Worm (Caenorhabditis elegans) whole organism, L1 larva: ENCODE data around the gene ZK512.10.

Source experiments
- C16A3.4 ChIP-seq: fragments of 150-350 bp; optimal IDR thresholded peaks from 2 replicates; lab custom pipeline; 2014; ENCODE audit warnings: missing biosample characterization, missing genetic modification characterization
- C34B4.2 ChIP-seq: sonication (generic microtip); optimal IDR thresholded peaks from 2 replicates; lab custom pipeline; 2017; ENCODE audit warnings: mild to moderate bottlenecking, missing genetic modification characterization, missing compliant biosample characterization
- F16B12.6 ChIP-seq: fragments of 150-350 bp; optimal IDR thresholded peaks from 2 replicates; lab custom pipeline; 2014; ENCODE audit warnings: missing biosample characterization, missing genetic modification characterization
- ceh-8 ChIP-seq: fragments of 200-800 bp; sonication (Bioruptor generic); optimal IDR thresholded peaks from 2 replicates; lab custom pipeline; 2018; ENCODE audit warnings: mild to moderate bottlenecking, missing genetic modification characterization, moderate library complexity, missing compliant biosample characterization
- dpl-1 ChIP-seq, 3 experiments: fragments of 150-350 bp in 2 of 3; sonication (generic microtip) in 1 of 3; optimal IDR thresholded peaks; 2 replicates each; lab custom pipeline; 2014 to 2017; ENCODE audit warnings: missing biosample characterization in 3 of 3, missing genetic modification characterization in 3 of 3, missing genetic modification reagents in 3 of 3
- dsc-1 ChIP-seq: sonication (generic microtip); optimal IDR thresholded peaks from 2 replicates; lab custom pipeline; 2016; ENCODE audit warnings: mild to moderate bottlenecking, missing genetic modification characterization, missing compliant biosample characterization
- efl-1 ChIP-seq, 4 experiments: fragments of 150-350 bp; optimal IDR thresholded peaks in 3 of 4; peaks in 1 of 4; 1 replicate in 1 of 4; 2 replicates in 3 of 4; lab custom pipeline; 2014; ENCODE audit warnings: missing biosample characterization in 2 of 4, missing genetic modification characterization in 2 of 4, missing genetic modification reagents in 2 of 4
- efl-3 ChIP-seq: fragments of 200-800 bp; sonication (Bioruptor generic); optimal IDR thresholded peaks from 2 replicates; lab custom pipeline; 2018; ENCODE audit warnings: mild to moderate bottlenecking, missing genetic modification characterization, missing compliant biosample characterization
- egl-27 ChIP-seq, 2 experiments: fragments of 150-350 bp in 1 of 2; sonication (generic microtip); optimal IDR thresholded peaks; 3 replicates each; lab custom pipeline; 2017 to 2018; ENCODE audit warnings: missing biosample characterization in 2 of 2, missing genetic modification characterization in 2 of 2, missing genetic modification reagents in 2 of 2
- elt-3 ChIP-seq, 6 experiments: fragments of 150-350 bp in 1 of 6; sonication (generic microtip); optimal IDR thresholded peaks; 2 replicates each; lab custom pipeline; 2017 to 2018; ENCODE audit warnings: missing biosample characterization in 6 of 6, missing genetic modification characterization in 6 of 6, inconsistent platforms in 1 of 6
- ets-5 ChIP-seq: fragments of 200-800 bp; sonication (Bioruptor generic); IDR thresholded peaks from 2 replicates; pipeline ENCODE4 v1.3.6; 2022; ENCODE audit warnings: missing genetic modification characterization, missing compliant biosample characterization
- fkh-10 ChIP-seq: sonication (generic microtip); optimal IDR thresholded peaks from 2 replicates; lab custom pipeline; 2017; ENCODE audit warnings: missing biosample characterization, missing genetic modification reagents, missing genetic modification characterization
- fkh-8 ChIP-seq: sonication (generic microtip); optimal IDR thresholded peaks from 2 replicates; lab custom pipeline; 2016; ENCODE audit warnings: mild to moderate bottlenecking, missing genetic modification characterization, missing compliant biosample characterization
- fos-1 ChIP-seq: fragments of 150-350 bp; optimal IDR thresholded peaks from 2 replicates; lab custom pipeline; 2014; ENCODE audit warnings: missing biosample characterization, missing genetic modification characterization
- grh-1 ChIP-seq: fragments of 200-800 bp; sonication (Bioruptor generic); IDR thresholded peaks from 2 replicates; pipeline ENCODE4 v1.3.6; 2022; ENCODE audit warnings: missing genetic modification reagents, missing genetic modification characterization, missing compliant biosample characterization
- hlh-17 ChIP-seq: fragments of 200-800 bp; sonication (Bioruptor generic); optimal IDR thresholded peaks from 2 replicates; lab custom pipeline; 2018; ENCODE audit warnings: missing genetic modification characterization, mild to moderate bottlenecking, missing compliant biosample characterization, moderate library complexity, borderline replicate concordance
- irx-1 ChIP-seq: sonication (generic microtip); optimal IDR thresholded peaks from 2 replicates; lab custom pipeline; 2016; ENCODE audit warnings: missing genetic modification characterization, missing compliant biosample characterization
- jun-1 ChIP-seq: fragments of 150-350 bp; optimal IDR thresholded peaks from 2 replicates; lab custom pipeline; 2014; ENCODE audit warnings: missing biosample characterization, missing genetic modification reagents, missing genetic modification characterization
- lin-13 ChIP-seq: fragments of 150-350 bp; optimal IDR thresholded peaks from 2 replicates; lab custom pipeline; 2014; ENCODE audit warnings: missing biosample characterization, missing genetic modification reagents, missing genetic modification characterization
- lin-35 ChIP-seq, 2 experiments: fragments of 150-350 bp; optimal IDR thresholded peaks; 2 replicates each; lab custom pipeline; 2014; ENCODE audit warnings: missing biosample characterization in 2 of 2, missing genetic modification characterization in 2 of 2, missing genetic modification reagents in 2 of 2
- lin-39 ChIP-seq: fragments of 150-350 bp; optimal IDR thresholded peaks from 2 replicates; lab custom pipeline; 2014; ENCODE audit warnings: missing biosample characterization, missing genetic modification reagents, missing genetic modification characterization
- lir-3 ChIP-seq: sonication (generic microtip); optimal IDR thresholded peaks from 2 replicates; lab custom pipeline; 2016; ENCODE audit warnings: mild to moderate bottlenecking, missing genetic modification characterization, moderate library complexity, missing compliant biosample characterization; ENCODE audit not compliant: poor library complexity
- lsy-2 ChIP-seq, 2 experiments: fragments of 150-350 bp; optimal IDR thresholded peaks; 2 replicates each; lab custom pipeline; 2014; ENCODE audit warnings: missing biosample characterization in 2 of 2, missing genetic modification characterization in 2 of 2
- mep-1 ChIP-seq: fragments of 150-350 bp; optimal IDR thresholded peaks from 2 replicates; lab custom pipeline; 2014; ENCODE audit warnings: missing biosample characterization, missing genetic modification characterization
- nhr-12 ChIP-seq: sonication (generic microtip); optimal IDR thresholded peaks from 2 replicates; lab custom pipeline; 2017; ENCODE audit warnings: missing biosample characterization, missing genetic modification characterization
- nhr-19 ChIP-seq: fragments of 200-800 bp; sonication (Bioruptor generic); conservative IDR thresholded peaks from 2 replicates; pipeline ENCODE4 v1.3.6; 2022; ENCODE audit warnings: missing genetic modification characterization, missing compliant biosample characterization
- nhr-237 ChIP-seq: fragments of 150-350 bp; optimal IDR thresholded peaks from 2 replicates; lab custom pipeline; 2014; ENCODE audit warnings: missing biosample characterization, missing genetic modification characterization
- nhr-76 ChIP-seq: sonication (generic microtip); optimal IDR thresholded peaks from 2 replicates; lab custom pipeline; 2017; ENCODE audit warnings: missing biosample characterization, missing genetic modification characterization
- nhr-77 ChIP-seq: fragments of 150-350 bp; optimal IDR thresholded peaks from 2 replicates; lab custom pipeline; 2014; ENCODE audit warnings: missing biosample characterization, missing genetic modification characterization
- pag-3 ChIP-seq: sonication (generic microtip); optimal IDR thresholded peaks from 2 replicates; lab custom pipeline; 2017; ENCODE audit warnings: missing genetic modification characterization, mild to moderate bottlenecking, missing compliant biosample characterization, antibody characterized with exemption, borderline replicate concordance; ENCODE audit not compliant: insufficient read depth
- pax-3 ChIP-seq: fragments of 200-800 bp; sonication (Bioruptor generic); optimal IDR thresholded peaks from 2 replicates; lab custom pipeline; 2018; ENCODE audit warnings: mild to moderate bottlenecking, missing genetic modification characterization, moderate library complexity, missing compliant biosample characterization
- rnt-1 ChIP-seq: sonication (generic microtip); optimal IDR thresholded peaks from 2 replicates; lab custom pipeline; 2016; ENCODE audit warnings: mild to moderate bottlenecking, missing genetic modification characterization, moderate library complexity, missing compliant biosample characterization
- skn-1 ChIP-seq: fragments of 150-350 bp; optimal IDR thresholded peaks from 2 replicates; lab custom pipeline; 2014; ENCODE audit warnings: missing biosample characterization, missing genetic modification characterization
- snpc-4 ChIP-seq: fragments of 150-350 bp; optimal IDR thresholded peaks from 2 replicates; lab custom pipeline; 2014; ENCODE audit warnings: missing biosample characterization, missing genetic modification characterization
- snu-23 ChIP-seq: sonication (generic microtip); optimal IDR thresholded peaks from 2 replicates; lab custom pipeline; 2016; ENCODE audit warnings: missing genetic modification characterization, missing compliant biosample characterization
- sox-4 ChIP-seq: sonication (generic microtip); optimal IDR thresholded peaks from 2 replicates; lab custom pipeline; 2016; ENCODE audit warnings: missing genetic modification characterization, missing compliant biosample characterization
- sup-37 ChIP-seq: fragments of 200-800 bp; sonication (Bioruptor generic); optimal IDR thresholded peaks from 2 replicates; lab custom pipeline; 2018; ENCODE audit warnings: mild to moderate bottlenecking, missing genetic modification characterization, missing compliant biosample characterization
- unc-130 ChIP-seq: fragments of 150-350 bp; optimal IDR thresholded peaks from 2 replicates; lab custom pipeline; 2017; ENCODE audit warnings: missing biosample characterization, missing genetic modification characterization, inconsistent platforms
- unc-98 ChIP-seq: fragments of 200-800 bp; sonication (Bioruptor generic); IDR thresholded peaks from 2 replicates; pipeline ENCODE4 v1.3.6; 2022; ENCODE audit warnings: missing genetic modification characterization, missing compliant biosample characterization
- xbp-1 ChIP-seq: sonication (generic microtip); optimal IDR thresholded peaks from 2 replicates; lab custom pipeline; 2016; ENCODE audit warnings: missing genetic modification characterization, missing compliant biosample characterization
- zag-1 ChIP-seq: fragments of 150-350 bp; optimal IDR thresholded peaks from 2 replicates; lab custom pipeline; 2014; ENCODE audit warnings: missing biosample characterization, missing genetic modification characterization
- ztf-11 ChIP-seq, 2 experiments: sonication (generic microtip); optimal IDR thresholded peaks; 2 replicates each; lab custom pipeline; 2016 to 2017; ENCODE audit warnings: missing genetic modification characterization in 2 of 2, missing biosample characterization in 1 of 2, missing compliant biosample characterization in 1 of 2
- ztf-4 ChIP-seq: fragments of 150-350 bp; optimal IDR thresholded peaks from 2 replicates; lab custom pipeline; 2014; ENCODE audit warnings: missing biosample characterization, missing genetic modification characterization

Gene ZK512.10

DNA sequence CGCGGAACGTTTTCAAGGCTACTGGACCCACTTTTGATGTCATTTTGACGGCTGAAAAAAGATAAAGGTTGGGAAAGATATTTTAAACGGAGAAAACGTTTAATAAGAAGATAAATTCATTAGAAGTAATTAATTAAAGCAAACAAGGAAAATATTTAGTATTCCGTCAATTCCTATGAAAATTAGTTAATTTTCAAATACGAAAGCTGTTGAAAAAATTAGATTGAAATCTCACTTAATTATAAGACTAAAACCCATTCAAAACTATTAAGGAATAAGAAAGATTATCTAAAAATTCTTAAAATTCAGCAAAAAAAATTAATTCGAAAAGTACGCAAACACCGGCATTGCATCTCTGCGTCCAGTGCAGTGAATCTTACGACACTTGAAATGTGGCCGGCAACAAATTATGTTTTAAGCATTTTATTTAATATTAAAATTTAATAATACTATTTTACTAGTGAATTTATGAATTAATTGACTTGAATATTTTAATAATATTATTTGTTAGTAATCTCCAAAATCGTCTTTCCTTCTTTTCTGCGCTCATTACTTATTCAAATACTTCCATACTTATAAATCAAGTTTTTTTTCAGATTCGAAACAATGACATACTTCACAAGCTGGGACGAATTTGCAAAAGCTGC is 14.2 kb downstream of the ZK512.10 start, which contains the start of the genes ZK512.2 and ZK512.4 (continued):
- TF ChIP-seq egl-27 (tag; optimal IDR thresholded peaks at IDR 0.05; lab: Kevin White, UChicago): no peak
- TF ChIP-seq grh-1 (GFP tag; lab: Robert Waterston, UW): no peak
- TF ChIP-seq lir-3 (tag; lab: Kevin White, UChicago): no peak
- no peak for TF ChIP-seq unc-98 (GFP tag; lab: Robert Waterston, UW)
- peak; percentile 3 for TF ChIP-seq rnt-1 (tag; lab: Kevin White, UChicago)
- TF ChIP-seq snu-23 (GFP tag; lab: Kevin White, UChicago): peak; percentile 35
- no peak for TF ChIP-seq dsc-1 (tag; lab: Kevin White, UChicago)
- TF ChIP-seq skn-1 (tag; lab: Kevin White, UChicago): peak; percentile 26
- no peak for TF ChIP-seq nhr-19
- no peak for TF ChIP-seq nhr-237 (tag; lab: Kevin White, UChicago)
- TF ChIP-seq ztf-4 (tag; lab: Kevin White, UChicago): no peak
- TF ChIP-seq lin-39 (tag; lab: Kevin White, UChicago): no peak
- TF ChIP-seq ceh-8 (GFP tag; lab: Kevin White, UChicago): no peak
- TF ChIP-seq nhr-76: no peak
- peak; percentile 56 for TF ChIP-seq mep-1 (tag; lab: Kevin White, UChicago)
- TF ChIP-seq nhr-77 (tag; lab: Kevin White, UChicago): no peak
- peak; percentile 42 to 51 for TF ChIP-seq lsy-2 (tag; optimal IDR thresholded peaks at IDR 0.05; lab: Kevin White, UChicago)
- no peak for TF ChIP-seq ztf-11 (tag; optimal IDR thresholded peaks at IDR 0.05; lab: Kevin White, UChicago)
- no peak for TF ChIP-seq lin-13 (GFP tag; lab: Kevin White, UChicago)
- no peak for TF ChIP-seq elt-3 (tag; optimal IDR thresholded peaks at IDR 0.05; lab: Kevin White, UChicago)
- no peak for TF ChIP-seq pax-3
- no peak for TF ChIP-seq C34B4.2 (tag; lab: Kevin White, UChicago)
- peak; percentile 20 to 27 for TF ChIP-seq efl-1 (optimal IDR thresholded peaks at IDR 0.05; lab: Kevin White, UChicago)
- peak; percentile 58 to 91 for TF ChIP-seq efl-1 (GFP tag; optimal IDR thresholded peaks at IDR 0.05 in 1 of 2; lab: Kevin White, UChicago)

DNA sequence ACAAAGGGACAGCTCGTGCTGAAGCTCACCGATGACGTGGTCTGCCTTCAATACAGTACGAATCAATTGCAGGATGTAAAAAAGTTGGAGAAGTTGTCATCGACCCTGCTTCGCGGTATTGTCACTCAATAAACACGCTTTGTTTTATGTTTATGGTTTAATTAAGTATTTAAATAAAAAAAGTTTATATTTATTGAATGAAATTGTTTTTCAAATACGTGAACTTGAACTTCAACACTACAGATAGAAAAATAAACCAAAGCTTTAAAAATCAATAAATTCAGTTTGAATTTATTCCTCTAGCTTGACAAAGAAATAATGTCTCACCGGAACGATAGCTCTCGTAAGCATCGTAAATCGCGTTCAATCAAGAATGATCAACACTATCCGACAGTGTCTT is 15.1 kb downstream of the ZK512.10 start, which contains the start of gene ZK512.8:
ZK512.8 (plus strand) TSS at position 301 of the 400 bp plus-strand sequence.
- no peak for TF ChIP-seq lin-35 (GFP tag; optimal IDR thresholded peaks at IDR 0.05; lab: Kevin White, UChicago)
- TF ChIP-seq nhr-77 (tag; lab: Kevin White, UChicago): no peak
- TF ChIP-seq nhr-76: no peak
- no peak for TF ChIP-seq zag-1 (tag; lab: Kevin White, UChicago)
- TF ChIP-seq ets-5 (GFP tag; lab: Robert Waterston, UW): no peak
- no peak for TF ChIP-seq efl-1 (optimal IDR thresholded peaks at IDR 0.05; lab: Kevin White, UChicago)
- no peak for TF ChIP-seq efl-1 (GFP tag; optimal IDR thresholded peaks at IDR 0.05 in 1 of 2; lab: Kevin White, UChicago)
- no peak for TF ChIP-seq sup-37
- TF ChIP-seq snpc-4 (tag; lab: Kevin White, UChicago): no peak
- no peak for TF ChIP-seq xbp-1 (tag; lab: Kevin White, UChicago)
- TF ChIP-seq nhr-12: no peak

DNA sequence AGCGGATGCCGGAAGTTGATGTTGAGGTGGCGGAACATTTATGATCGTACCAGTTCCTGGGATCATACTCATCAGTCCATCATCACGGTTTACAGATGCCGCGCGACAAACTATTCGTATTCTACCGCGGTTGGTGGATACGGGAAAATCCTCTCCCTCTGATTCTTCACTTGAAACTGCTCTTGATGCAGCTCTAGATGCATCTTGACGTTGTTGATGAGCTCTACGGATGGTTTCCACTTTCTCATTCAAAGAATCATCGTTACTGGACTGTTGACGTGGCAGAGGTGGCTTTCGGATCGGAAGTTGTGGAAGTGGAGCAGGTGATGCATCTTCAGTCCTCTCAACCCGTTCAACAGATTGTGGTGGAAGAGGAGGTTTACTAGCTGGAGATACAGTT is 18.4 kb downstream of the ZK512.10 start:
- TF ChIP-seq efl-3 (GFP tag; lab: Kevin White, UChicago): no peak
- no peak for TF ChIP-seq fkh-10
- no peak for TF ChIP-seq irx-1 (tag; lab: Kevin White, UChicago)
- no peak for TF ChIP-seq skn-1 (tag; lab: Kevin White, UChicago)
- no peak for TF ChIP-seq fos-1 (tag; lab: Kevin White, UChicago)

DNA sequence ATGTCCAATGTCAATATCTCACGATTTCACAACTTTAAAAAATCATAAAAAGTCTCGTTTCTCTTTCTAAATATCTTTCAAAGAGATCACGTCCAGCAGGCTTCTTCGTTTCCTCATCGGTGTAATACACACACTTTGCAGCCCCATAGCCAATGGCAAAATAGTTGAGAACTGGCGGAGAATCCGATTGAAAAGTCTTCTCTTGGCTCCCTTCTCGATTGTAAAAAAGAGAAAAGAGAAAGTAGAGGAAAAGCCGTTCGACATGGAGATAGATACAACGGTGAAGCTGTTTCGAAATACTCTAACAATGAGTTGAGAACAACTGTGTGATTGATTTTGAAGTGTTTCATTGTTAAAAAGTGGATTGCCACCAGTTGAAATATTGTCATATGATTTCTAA is 21.1 kb downstream of the ZK512.10 start:
- TF ChIP-seq sox-4 (tag; lab: Kevin White, UChicago) (no peak), lin-13 (GFP tag; lab: Kevin White, UChicago) (no peak), grh-1 (GFP tag; lab: Robert Waterston, UW) (no peak), dpl-1 (GFP tag; optimal IDR thresholded peaks at IDR 0.05; lab: Kevin White, UChicago) (peak in 1 of 3 experiments; percentile 2), efl-1 (optimal IDR thresholded peaks at IDR 0.05; lab: Kevin White, UChicago) (no peak), efl-1 (GFP tag; optimal IDR thresholded peaks at IDR 0.05 in 1 of 2; lab: Kevin White, UChicago) (no peak), fkh-8 (tag; lab: Kevin White, UChicago) (no peak), nhr-19 (peak; percentile 22; the same call in 1 of the 2 replicates), hlh-17 (GFP tag; lab: Kevin White, UChicago) (no peak), pag-3 (peak; percentile 89), lsy-2 (tag; optimal IDR thresholded peaks at IDR 0.05; lab: Kevin White, UChicago) (peak; percentile 6 to 52), lin-39 (tag; lab: Kevin White, UChicago) (peak; percentile 4), snu-23 (GFP tag; lab: Kevin White, UChicago) (peak; percentile 29), snpc-4 (tag; lab: Kevin White, UChicago) (no peak), F16B12.6 (tag; lab: Kevin White, UChicago) (no peak), mep-1 (tag; lab: Kevin White, UChicago) (peak; percentile 40), ceh-8 (GFP tag; lab: Kevin White, UChicago) (no peak), ets-5 (GFP tag; lab: Robert Waterston, UW) (no peak), C16A3.4 (tag; lab: Kevin White, UChicago) (peak; percentile 11), jun-1 (tag; lab: Kevin White, UChicago) (no peak), unc-130 (tag; lab: Kevin White, UChicago) (no peak)
